Fruit fly (Drosophila melanogaster) S2 (cell line): ENCODE measurements around the gene Dbct.

Source experiments
- CG8478 ChIP-seq: fragments of >200 bp; optimal IDR thresholded peaks from 2 replicates; lab custom pipeline; 2018
- CTCF ChIP-seq, 2 experiments: fragments of >200 bp; optimal IDR thresholded peaks; 2 replicates each; lab custom pipeline; 2018

DNA sequence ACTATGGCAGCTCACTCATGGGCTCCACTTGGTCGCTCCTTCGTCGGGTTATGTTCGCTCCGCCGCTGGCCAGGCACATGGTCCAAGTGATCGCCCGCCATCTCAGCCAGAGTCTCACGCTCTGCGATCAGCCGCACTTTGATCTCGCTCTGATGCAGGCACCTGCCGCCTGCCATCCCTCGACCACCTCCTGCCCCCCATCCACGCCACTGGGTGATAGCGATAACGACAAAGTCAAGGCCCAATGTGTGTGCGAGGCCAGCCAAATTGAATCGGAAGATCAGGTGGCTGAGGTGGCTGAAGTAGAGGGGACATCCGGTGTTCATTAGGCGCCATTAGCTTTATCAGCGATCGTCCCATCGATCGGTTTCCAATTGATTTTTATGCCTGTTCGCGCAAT lies 17.4 kb upstream of the Dbct start:
- TF ChIP-seq CTCF (optimal IDR thresholded peaks at IDR 0.05; lab: Kevin White, UChicago), result no peak
- no peak for TF ChIP-seq CG8478 (lab: Kevin White, UChicago)
